Worm (Caenorhabditis elegans): ENCODE results near the gene lim-4.

Gene lim-4

DNA sequence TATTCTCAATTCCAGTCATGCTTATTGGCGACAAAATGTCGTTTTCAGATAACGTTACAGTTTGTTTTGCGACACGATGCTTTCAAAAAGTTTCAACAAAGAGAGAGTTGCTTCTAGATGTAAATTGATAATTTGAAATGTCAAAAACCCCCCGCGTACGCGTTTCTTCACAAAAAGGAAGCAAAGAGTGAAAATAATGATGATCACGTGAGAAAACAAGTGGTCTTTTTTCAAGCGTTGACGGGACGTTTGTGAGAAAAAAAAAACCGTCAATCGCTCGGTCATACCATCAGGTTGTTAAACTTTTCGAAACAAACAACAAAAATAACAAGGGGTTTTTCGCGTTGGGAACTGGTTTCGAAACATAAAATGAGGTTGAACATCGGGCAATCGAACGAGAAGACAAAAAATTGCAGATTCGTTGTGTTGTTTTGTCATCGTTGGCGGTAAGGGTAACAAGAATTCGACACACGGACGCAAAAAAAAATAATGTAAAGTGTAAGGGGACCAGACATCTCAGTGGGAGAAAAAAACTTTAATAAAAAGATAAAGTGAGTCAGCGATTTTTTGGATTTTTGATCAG, 41.2 kb downstream of the lim-4 start (continued):
- TF ChIP-seq gei-8 (GFP tag; optimal IDR thresholded peaks at IDR 0.05) (peak; percentile 36), dmd-6 (GFP tag; IDR thresholded peaks at IDR 0.05) (peak; percentile 96), lim-7 (GFP tag; IDR thresholded peaks at IDR 0.05) (no peak), daf-16 (GFP tag; optimal IDR thresholded peaks at IDR 0.05) (peak in 1 of 2 experiments; percentile 68), daf-16 (tag; optimal IDR thresholded peaks at IDR 0.05) (peak; percentile 98), nhr-77 (tag; optimal IDR thresholded peaks at IDR 0.05) (peak; percentile 75), unc-62 (GFP tag; optimal IDR thresholded peaks at IDR 0.05 in 1 of 2) (peak in 1 of 2 experiments; percentile 65), unc-62 (tag; optimal IDR thresholded peaks at IDR 0.05) (no peak), R02D3.7 (tag; optimal IDR thresholded peaks at IDR 0.05) (no peak), zfp-3 (GFP tag; conservative IDR thresholded peaks at IDR 0.05) (no peak), nhr-102 (tag; optimal IDR thresholded peaks at IDR 0.05) (peak; percentile 67), dve-1 (tag; optimal IDR thresholded peaks at IDR 0.05; ENCODE audit: insufficient read depth) (peak; percentile 96), ama-1 (optimal IDR thresholded peaks at IDR 0.05) (no peak), nhr-41 (GFP tag; IDR thresholded peaks at IDR 0.05) (no peak)

DNA sequence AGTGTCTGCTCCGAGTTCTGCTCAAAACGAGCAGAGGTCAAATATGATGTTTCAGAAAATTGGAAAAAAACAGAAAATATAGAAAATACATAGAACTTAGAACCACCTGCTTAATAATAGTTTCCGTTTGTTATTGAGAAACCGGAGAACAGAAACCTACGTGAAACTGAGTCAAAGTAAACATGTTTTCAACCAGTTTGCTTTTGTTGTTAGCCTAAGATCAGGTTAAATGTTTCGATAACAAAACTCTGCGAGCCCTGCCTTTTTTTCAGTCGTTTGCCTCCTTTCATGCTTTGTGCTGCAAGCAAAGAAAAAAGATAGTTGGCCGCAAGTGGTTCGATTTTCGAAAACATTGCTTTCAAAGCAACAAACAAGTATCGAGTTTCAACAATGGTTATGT, 42.5 kb downstream of the lim-4 start:
- no peak for TF ChIP-seq zip-2 (tag; optimal IDR thresholded peaks at IDR 0.05)
- TF ChIP-seq ama-1 (optimal IDR thresholded peaks at IDR 0.05) = no peak
- TF ChIP-seq daf-16 (GFP tag; optimal IDR thresholded peaks at IDR 0.05) = peak in 1 of 2 experiments; percentile 51
- peak; percentile 98 for TF ChIP-seq daf-16 (tag; optimal IDR thresholded peaks at IDR 0.05)
- peak; percentile 25 for TF ChIP-seq dve-1 (tag; optimal IDR thresholded peaks at IDR 0.05; ENCODE audit: insufficient read depth)
- no peak for TF ChIP-seq ces-1 (GFP tag; optimal IDR thresholded peaks at IDR 0.05)
- peak in 1 of 2 experiments; percentile 10 for TF ChIP-seq unc-62 (GFP tag; optimal IDR thresholded peaks at IDR 0.05 in 1 of 2)
- TF ChIP-seq unc-62 (tag; optimal IDR thresholded peaks at IDR 0.05) = no peak
- TF ChIP-seq ZK337.2 (GFP tag; IDR thresholded peaks at IDR 0.05) = no peak

DNA sequence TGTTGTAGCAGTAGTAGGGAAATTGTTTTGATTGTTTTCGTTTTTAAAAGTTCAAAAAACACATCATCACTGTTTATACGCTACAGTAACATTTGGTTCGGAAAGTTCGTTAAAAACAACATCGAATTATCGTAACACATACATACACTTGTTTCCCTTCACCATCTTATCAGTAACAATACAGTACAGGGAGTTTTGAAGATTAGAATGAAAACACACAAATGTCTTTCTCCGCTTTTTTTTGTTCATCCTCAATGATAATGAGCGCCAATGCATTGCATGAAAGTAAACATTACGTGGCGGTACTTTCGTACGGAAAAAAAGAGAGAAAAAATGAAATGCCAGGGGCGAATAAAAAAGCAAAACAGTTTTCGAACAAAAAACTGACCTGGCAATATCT, 43.7 kb downstream of the lim-4 start:
- TF ChIP-seq T20F7.1 (GFP tag; optimal IDR thresholded peaks at IDR 0.05) = peak; percentile 47
- no peak for TF ChIP-seq nhr-111 (GFP tag; optimal IDR thresholded peaks at IDR 0.05)
- TF ChIP-seq sdz-12 (GFP tag; optimal IDR thresholded peaks at IDR 0.05) = no peak
- no peak for TF ChIP-seq dmd-9 (GFP tag; IDR thresholded peaks at IDR 0.05)
- peak in 1 of 2 experiments; percentile 18 for TF ChIP-seq daf-16 (GFP tag; optimal IDR thresholded peaks at IDR 0.05)
- peak; percentile 100 for TF ChIP-seq daf-16 (tag; optimal IDR thresholded peaks at IDR 0.05)
- TF ChIP-seq daf-19 (GFP tag; conservative IDR thresholded peaks at IDR 0.05) = no peak
- no peak for TF ChIP-seq lim-7 (GFP tag; IDR thresholded peaks at IDR 0.05)
- TF ChIP-seq lsy-2 (tag; optimal IDR thresholded peaks at IDR 0.05) = peak in 1 of 2 experiments; percentile 37
- TF ChIP-seq lin-1 (GFP tag; IDR thresholded peaks at IDR 0.05) = 0 out of 2 replicates have a peak, but pooled peaks have one; percentile 28
- no peak for TF ChIP-seq F49E8.2 (tag; optimal IDR thresholded peaks at IDR 0.05; ENCODE audit: borderline replicate concordance)
- TF ChIP-seq nhr-237 (tag; optimal IDR thresholded peaks at IDR 0.05) = no peak
- peak; percentile 96 for TF ChIP-seq dve-1 (tag; optimal IDR thresholded peaks at IDR 0.05; ENCODE audit: insufficient read depth)
- no peak for TF ChIP-seq mxl-3 (GFP tag; optimal IDR thresholded peaks at IDR 0.05)
- no peak for TF ChIP-seq vab-7 (GFP tag; IDR thresholded peaks at IDR 0.05)
- no peak for TF ChIP-seq nhr-11 (tag; optimal IDR thresholded peaks at IDR 0.05)
- no peak for TF ChIP-seq F10B5.3 (tag; optimal IDR thresholded peaks at IDR 0.05)
- no peak for TF ChIP-seq nhr-42 (GFP tag; IDR thresholded peaks at IDR 0.05)
- no peak for TF ChIP-seq lin-39 (tag; optimal IDR thresholded peaks at IDR 0.05)
- no peak for TF ChIP-seq nhr-41 (GFP tag; IDR thresholded peaks at IDR 0.05)
- no peak for TF ChIP-seq dpl-1 (GFP tag; optimal IDR thresholded peaks at IDR 0.05)
- no peak for TF ChIP-seq gei-8 (GFP tag; optimal IDR thresholded peaks at IDR 0.05)
- no peak for TF ChIP-seq spr-3 (GFP tag; optimal IDR thresholded peaks at IDR 0.05)
- no peak for TF ChIP-seq ceh-20 (GFP tag; IDR thresholded peaks at IDR 0.05)
- no peak for TF ChIP-seq nhr-10 (tag; optimal IDR thresholded peaks at IDR 0.05)
- no peak for TF ChIP-seq madf-5 (GFP tag; IDR thresholded peaks at IDR 0.05)
- TF ChIP-seq saeg-2 (GFP tag; IDR thresholded peaks at IDR 0.05) = no peak
- TF ChIP-seq rbr-2 (tag; optimal IDR thresholded peaks at IDR 0.05) = no peak
- TF ChIP-seq ama-1 (optimal IDR thresholded peaks at IDR 0.05) = no peak
- no peak for TF ChIP-seq lin-29 (GFP tag; IDR thresholded peaks at IDR 0.05)
- no peak for TF ChIP-seq jun-1 (tag; optimal IDR thresholded peaks at IDR 0.05)
- TF ChIP-seq F44E2.7 (GFP tag; IDR thresholded peaks at IDR 0.05) = no peak
- TF ChIP-seq fos-1 (tag; optimal IDR thresholded peaks at IDR 0.05) = no peak
- no peak for TF ChIP-seq ZK337.2 (GFP tag; IDR thresholded peaks at IDR 0.05)
- TF ChIP-seq nhr-77 (tag; optimal IDR thresholded peaks at IDR 0.05) = peak; percentile 93
- TF ChIP-seq nhr-28 (tag; optimal IDR thresholded peaks at IDR 0.05) = peak; percentile 96
- TF ChIP-seq Y105C5A.15 (GFP tag; IDR thresholded peaks at IDR 0.05) = no peak
- TF ChIP-seq cey-2 (tag; optimal IDR thresholded peaks at IDR 0.05; ENCODE audit: borderline replicate concordance, insufficient read depth) = no peak
